Worm (Caenorhabditis elegans) whole organism, L2 larva: ENCODE measurements around the gene F09B9.5.

ENCODE experiments used
- C34F6.9 ChIP-seq: fragments of 150-350 bp; optimal IDR thresholded peaks from 2 replicates; lab custom pipeline; 2014; ENCODE audit warnings: missing biosample characterization, missing genetic modification characterization
- F13H6.1 ChIP-seq: sonication (generic microtip); optimal IDR thresholded peaks from 2 replicates; lab custom pipeline; 2016; ENCODE audit warnings: missing genetic modification characterization, missing compliant biosample characterization
- Y55F3AM.14 ChIP-seq: fragments of 200-800 bp; sonication (Bioruptor generic); optimal IDR thresholded peaks from 2 replicates; lab custom pipeline; 2018; ENCODE audit warnings: mild to moderate bottlenecking, missing genetic modification characterization, missing compliant biosample characterization
- aly-2 ChIP-seq: fragments of 150-350 bp; optimal IDR thresholded peaks from 2 replicates; lab custom pipeline; 2014; ENCODE audit warnings: missing biosample characterization, missing genetic modification characterization
- blmp-1 ChIP-seq: sonication (generic microtip); optimal IDR thresholded peaks from 2 replicates; lab custom pipeline; 2017; ENCODE audit warnings: missing genetic modification characterization, mild to moderate bottlenecking, missing compliant biosample characterization, antibody characterized with exemption, moderate library complexity; ENCODE audit not compliant: insufficient read depth
- ceh-16 ChIP-seq: fragments of 150-350 bp; optimal IDR thresholded peaks from 2 replicates; lab custom pipeline; 2014; ENCODE audit warnings: missing biosample characterization, missing genetic modification characterization
- ceh-82 ChIP-seq: fragments of 150-350 bp; optimal IDR thresholded peaks from 2 replicates; lab custom pipeline; 2014; ENCODE audit warnings: missing biosample characterization, missing genetic modification characterization
- crh-2 ChIP-seq: sonication (generic microtip); optimal IDR thresholded peaks from 2 replicates; lab custom pipeline; 2017; ENCODE audit warnings: missing biosample characterization, missing genetic modification characterization
- egl-27 ChIP-seq: sonication (generic microtip); optimal IDR thresholded peaks from 3 replicates; lab custom pipeline; 2017; ENCODE audit warnings: missing biosample characterization, missing genetic modification reagents, missing genetic modification characterization
- elt-1 ChIP-seq: fragments of 150-350 bp; optimal IDR thresholded peaks from 2 replicates; lab custom pipeline; 2014; ENCODE audit warnings: missing biosample characterization, missing genetic modification characterization
- elt-3 ChIP-seq: sonication (generic microtip); optimal IDR thresholded peaks from 2 replicates; lab custom pipeline; 2017; ENCODE audit warnings: missing biosample characterization, missing genetic modification characterization
- fos-1 ChIP-seq: fragments of 150-350 bp; optimal IDR thresholded peaks from 2 replicates; lab custom pipeline; 2014; ENCODE audit warnings: missing biosample characterization, missing genetic modification characterization
- gmeb-1 ChIP-seq: fragments of 150-350 bp; optimal IDR thresholded peaks from 2 replicates; lab custom pipeline; 2014; ENCODE audit warnings: missing biosample characterization, missing genetic modification characterization
- lin-11 ChIP-seq: fragments of 150-350 bp; sonication (generic microtip); optimal IDR thresholded peaks from 2 replicates; lab custom pipeline; 2014; ENCODE audit warnings: missing biosample characterization, missing genetic modification characterization, inconsistent platforms, mixed read lengths
- lin-39 ChIP-seq: fragments of 150-350 bp; optimal IDR thresholded peaks from 2 replicates; lab custom pipeline; 2014; ENCODE audit warnings: missing biosample characterization, missing genetic modification reagents, missing genetic modification characterization
- lsy-2 ChIP-seq, 2 experiments: fragments of 150-350 bp in 1 of 2; sonication (generic microtip) in 1 of 2; optimal IDR thresholded peaks; 2 replicates each; lab custom pipeline; 2014 to 2017; ENCODE audit warnings: missing biosample characterization in 2 of 2, missing genetic modification characterization in 2 of 2
- mbf-1 ChIP-seq: sonication (generic microtip); optimal IDR thresholded peaks from 2 replicates; lab custom pipeline; 2017; ENCODE audit warnings: missing biosample characterization, missing genetic modification characterization
- mdl-1 ChIP-seq, 2 experiments: fragments of 150-350 bp in 1 of 2; sonication (generic microtip) in 1 of 2; optimal IDR thresholded peaks; 2 replicates each; lab custom pipeline; 2017; ENCODE audit warnings: missing biosample characterization in 2 of 2, missing genetic modification characterization in 2 of 2
- nhr-10 ChIP-seq: sonication (generic microtip); optimal IDR thresholded peaks from 2 replicates; lab custom pipeline; 2017; ENCODE audit warnings: missing biosample characterization, missing genetic modification characterization
- nhr-12 ChIP-seq: fragments of 150-350 bp; optimal IDR thresholded peaks from 2 replicates; lab custom pipeline; 2014; ENCODE audit warnings: missing biosample characterization, missing genetic modification characterization
- nhr-129 ChIP-seq: fragments of 150-350 bp; optimal IDR thresholded peaks from 2 replicates; lab custom pipeline; 2014; ENCODE audit warnings: missing biosample characterization, missing genetic modification characterization
- nhr-21 ChIP-seq: fragments of 150-350 bp; optimal IDR thresholded peaks from 2 replicates; lab custom pipeline; 2014; ENCODE audit warnings: missing biosample characterization, missing genetic modification characterization
- nhr-25 ChIP-seq: fragments of 150-350 bp; sonication (generic microtip); optimal IDR thresholded peaks from 3 replicates; lab custom pipeline; 2014; ENCODE audit warnings: missing biosample characterization, missing genetic modification characterization
- nhr-6 ChIP-seq: fragments of 150-350 bp; optimal IDR thresholded peaks from 2 replicates; lab custom pipeline; 2014; ENCODE audit warnings: missing biosample characterization, missing genetic modification characterization
- peb-1 ChIP-seq: fragments of 150-350 bp; optimal IDR thresholded peaks from 2 replicates; lab custom pipeline; 2014; ENCODE audit warnings: missing biosample characterization, missing genetic modification characterization
- sem-4 ChIP-seq: fragments of 150-350 bp; optimal IDR thresholded peaks from 2 replicates; lab custom pipeline; 2014; ENCODE audit warnings: missing biosample characterization, missing genetic modification reagents, missing genetic modification characterization
- sma-3 ChIP-seq: sonication (generic microtip); optimal IDR thresholded peaks from 2 replicates; lab custom pipeline; 2016; ENCODE audit warnings: missing genetic modification reagents, missing genetic modification characterization, missing compliant biosample characterization
- sma-9 ChIP-seq, 2 experiments: fragments of 150-350 bp in 1 of 2; sonication (generic microtip) in 1 of 2; optimal IDR thresholded peaks; 2 replicates each; lab custom pipeline; 2014 to 2016; ENCODE audit warnings: missing genetic modification characterization in 2 of 2, mild to moderate bottlenecking in 1 of 2, missing biosample characterization in 1 of 2, missing compliant biosample characterization in 1 of 2, missing genetic modification reagents in 1 of 2, moderate library complexity in 1 of 2
- snpc-4 ChIP-seq: fragments of 150-350 bp; optimal IDR thresholded peaks from 2 replicates; lab custom pipeline; 2014; ENCODE audit warnings: missing biosample characterization, missing genetic modification characterization
- unc-39 ChIP-seq: fragments of 150-350 bp; optimal IDR thresholded peaks from 2 replicates; lab custom pipeline; 2014; ENCODE audit warnings: missing biosample characterization, missing genetic modification characterization
- unc-55 ChIP-seq: fragments of 150-350 bp; sonication (generic microtip); optimal IDR thresholded peaks from 3 replicates; lab custom pipeline; 2014; ENCODE audit warnings: missing biosample characterization, missing genetic modification reagents, missing genetic modification characterization
- unc-62 ChIP-seq: fragments of 150-350 bp; optimal IDR thresholded peaks from 2 replicates; lab custom pipeline; 2014; ENCODE audit warnings: missing biosample characterization, missing genetic modification reagents, missing genetic modification characterization
- ztf-11 ChIP-seq: sonication (generic microtip); optimal IDR thresholded peaks from 2 replicates; lab custom pipeline; 2017; ENCODE audit warnings: missing biosample characterization, missing genetic modification characterization
- ztf-4 ChIP-seq: fragments of 150-350 bp; optimal IDR thresholded peaks from 2 replicates; lab custom pipeline; 2014; ENCODE audit warnings: missing biosample characterization, missing genetic modification characterization

Gene F09B9.5

ce11 chrX:10188493-10188895 lies 33.9 kb downstream of the F09B9.5 start (continued):
- TF ChIP-seq lsy-2 (tag; optimal IDR thresholded peaks at IDR 0.05; lab: Kevin White, UChicago): peak; percentile 25 to 73
- peak; percentile 83 for TF ChIP-seq ztf-4 (tag; lab: Kevin White, UChicago)
- TF ChIP-seq nhr-129 (tag; lab: Kevin White, UChicago): peak; percentile 95
- TF ChIP-seq crh-2 (tag; lab: Kevin White, UChicago): peak; percentile 83
- no peak for TF ChIP-seq unc-39 (tag; lab: Kevin White, UChicago)
- TF ChIP-seq fos-1 (tag; lab: Kevin White, UChicago): peak; percentile 81
- TF ChIP-seq Y55F3AM.14 (GFP tag; lab: Kevin White, UChicago): peak; percentile 50
- peak; percentile 64 for TF ChIP-seq lin-11 (tag; lab: Kevin White, UChicago)
- no peak for TF ChIP-seq elt-1
- TF ChIP-seq sem-4 (tag; lab: Kevin White, UChicago): peak; percentile 69
- TF ChIP-seq snpc-4 (tag; lab: Kevin White, UChicago): peak; percentile 50
- TF ChIP-seq nhr-25 (tag; lab: Kevin White, UChicago): peak; percentile 11
- TF ChIP-seq, all 48 proteins: peak for 23

ce11 chrX:10189244-10189643 lies 34.6 kb downstream of the F09B9.5 start:
- no peak for TF ChIP-seq lin-39 (tag; lab: Kevin White, UChicago)
- peak; percentile 78 for TF ChIP-seq nhr-25 (tag; lab: Kevin White, UChicago)
- peak; percentile 17 for TF ChIP-seq nhr-21 (tag; lab: Kevin White, UChicago)
- TF ChIP-seq mbf-1 (tag; lab: Kevin White, UChicago): no peak
- TF ChIP-seq nhr-6 (tag; lab: Kevin White, UChicago): no peak
- no peak for TF ChIP-seq unc-62 (GFP tag; lab: Kevin White, UChicago)
- no peak for TF ChIP-seq gmeb-1
- TF ChIP-seq fos-1 (tag; lab: Kevin White, UChicago): no peak
- no peak for TF ChIP-seq nhr-12
- TF ChIP-seq elt-3 (tag; lab: Kevin White, UChicago): no peak
- TF ChIP-seq unc-55 (GFP tag; lab: Kevin White, UChicago): peak; percentile 31
- TF ChIP-seq ztf-4 (tag; lab: Kevin White, UChicago): no peak

ce11 chrX:10189805-10190204 lies 35.2 kb downstream of the F09B9.5 start:
- TF ChIP-seq ceh-82 (no peak), ztf-4 (tag; lab: Kevin White, UChicago) (no peak), nhr-25 (tag; lab: Kevin White, UChicago) (peak; percentile 32), Y55F3AM.14 (GFP tag; lab: Kevin White, UChicago) (no peak), sma-9 (GFP tag; optimal IDR thresholded peaks at IDR 0.05; lab: Kevin White, UChicago) (no peak), sma-9 (tag; optimal IDR thresholded peaks at IDR 0.05; lab: Kevin White, UChicago) (no peak), mbf-1 (tag; lab: Kevin White, UChicago) (no peak)

ce11 chrX:10194327-10195096 lies 39.9 kb downstream of the F09B9.5 start, which contains the start of gene myrf-2:
myrf-2 (minus strand) TSS chrX:10194377.
- TF ChIP-seq nhr-21 (tag; lab: Kevin White, UChicago) (peak; percentile 21), Y55F3AM.14 (GFP tag; lab: Kevin White, UChicago) (no peak), nhr-25 (tag; lab: Kevin White, UChicago) (peak; percentile 63), nhr-129 (tag; lab: Kevin White, UChicago) (peak; percentile 4), nhr-10 (no peak), blmp-1 (tag; lab: Kevin White, UChicago) (peak; percentile 50), ceh-16 (tag; lab: Kevin White, UChicago) (no peak), mdl-1 (tag; optimal IDR thresholded peaks at IDR 0.05; lab: Kevin White, UChicago) (peak in 1 of 2 experiments; percentile 13), C34F6.9 (no peak), aly-2 (tag; lab: Kevin White, UChicago) (no peak), unc-62 (GFP tag; lab: Kevin White, UChicago) (no peak), peb-1 (tag; lab: Kevin White, UChicago) (peak; percentile 80), egl-27 (tag; lab: Kevin White, UChicago) (no peak), elt-3 (tag; lab: Kevin White, UChicago) (no peak), ztf-11 (tag; lab: Kevin White, UChicago) (no peak), sma-9 (GFP tag; optimal IDR thresholded peaks at IDR 0.05; lab: Kevin White, UChicago) (no peak), sma-9 (tag; optimal IDR thresholded peaks at IDR 0.05; lab: Kevin White, UChicago) (no peak), F13H6.1 (tag; lab: Kevin White, UChicago) (peak; percentile 23), elt-1 (no peak), gmeb-1 (no peak), sma-3 (GFP tag; lab: Kevin White, UChicago) (peak; percentile 12)
